Worm (Caenorhabditis elegans) whole organism, early embryonic: ENCODE measurements around the gene anmt-2.

Experiments
- B0310.2 ChIP-seq: sonication (generic microtip); optimal IDR thresholded peaks from 2 replicates; lab custom pipeline; 2016; ENCODE audit warnings: mild to moderate bottlenecking, missing genetic modification characterization, missing compliant biosample characterization
- aly-1 ChIP-seq: sonication (generic microtip); optimal IDR thresholded peaks from 2 replicates; lab custom pipeline; 2016; ENCODE audit warnings: missing genetic modification characterization, missing compliant biosample characterization
- ama-1 ChIP-seq: fragments of 150-350 bp; optimal IDR thresholded peaks from 2 replicates; lab custom pipeline; 2014
- ets-7 ChIP-seq: sonication (generic microtip); optimal IDR thresholded peaks from 2 replicates; lab custom pipeline; 2016; ENCODE audit warnings: missing genotype, missing genetic modification characterization, missing compliant biosample characterization
- flt-1 ChIP-seq: fragments of 200-800 bp; sonication (Bioruptor generic); IDR thresholded peaks from 2 replicates; pipeline ENCODE4 v1.3.6; 2022; ENCODE audit warnings: missing genetic modification characterization, missing compliant biosample characterization
- hmg-4 ChIP-seq: fragments of 200-800 bp; sonication (Bioruptor generic); optimal IDR thresholded peaks from 2 replicates; lab custom pipeline; 2018; ENCODE audit warnings: mild to moderate bottlenecking, missing genetic modification characterization, missing compliant biosample characterization
- hnd-1 ChIP-seq: sonication (generic microtip); optimal IDR thresholded peaks from 2 replicates; lab custom pipeline; 2016; ENCODE audit warnings: missing genetic modification characterization, missing compliant biosample characterization
- pes-1 ChIP-seq: fragments of 200-800 bp; sonication (Bioruptor generic); IDR thresholded peaks from 2 replicates; pipeline ENCODE4 v1.3.6; 2022; ENCODE audit warnings: missing genetic modification reagents, missing genetic modification characterization, missing compliant biosample characterization
- sea-1 ChIP-seq: fragments of 200-800 bp; sonication (Bioruptor generic); conservative IDR thresholded peaks from 2 replicates; pipeline ENCODE4 v1.3.6; 2022; ENCODE audit warnings: missing genetic modification characterization, missing compliant biosample characterization
- tra-4 ChIP-seq: sonication (generic microtip); optimal IDR thresholded peaks from 2 replicates; lab custom pipeline; 2017; ENCODE audit warnings: missing genetic modification characterization, missing compliant biosample characterization

- TF ChIP-seq tra-4 (tag; lab: Kevin White, UChicago) (no peak), sea-1 (GFP tag; lab: Robert Waterston, UW) (no peak), B0310.2 (tag; lab: Kevin White, UChicago) (no peak), ama-1 (lab: Kevin White, UChicago) (no peak), ets-7 (tag; lab: Kevin White, UChicago) (no peak), flt-1 (GFP tag; lab: Robert Waterston, UW) (no peak), pes-1 (GFP tag; lab: Robert Waterston, UW) (no peak), aly-1 (no peak), hnd-1 (tag; lab: Kevin White, UChicago) (no peak), hmg-4 (GFP tag; lab: Kevin White, UChicago) (no peak)
Observed at ce11 chrIII:6183118-6183517, 25.6 kb upstream of the anmt-2 start, which contains the start of gene nas-28.
